Worm (Caenorhabditis elegans): ENCODE measurements around the gene C49F8.1.

- no peak for TF ChIP-seq unc-62 (GFP tag; optimal IDR thresholded peaks at IDR 0.05)
- no peak for TF ChIP-seq nhr-237 (tag; optimal IDR thresholded peaks at IDR 0.05)
- no peak for TF ChIP-seq fos-1 (tag; optimal IDR thresholded peaks at IDR 0.05)
- TF ChIP-seq nhr-10 (tag; optimal IDR thresholded peaks at IDR 0.05), result no peak
- no peak for TF ChIP-seq dmd-4 (tag; optimal IDR thresholded peaks at IDR 0.05)
- no peak for TF ChIP-seq zag-1 (tag; optimal IDR thresholded peaks at IDR 0.05)
- no peak for TF ChIP-seq elt-1 (tag; optimal IDR thresholded peaks at IDR 0.05)
These were observed 37.0 kb upstream of the C49F8.1 start, which contains the start of gene F02C12.1 for ce11 chrX:13401783-13402182.
